Worm (Caenorhabditis elegans): ENCODE results near the gene D2096.11.

D2096.11 gene

DNA sequence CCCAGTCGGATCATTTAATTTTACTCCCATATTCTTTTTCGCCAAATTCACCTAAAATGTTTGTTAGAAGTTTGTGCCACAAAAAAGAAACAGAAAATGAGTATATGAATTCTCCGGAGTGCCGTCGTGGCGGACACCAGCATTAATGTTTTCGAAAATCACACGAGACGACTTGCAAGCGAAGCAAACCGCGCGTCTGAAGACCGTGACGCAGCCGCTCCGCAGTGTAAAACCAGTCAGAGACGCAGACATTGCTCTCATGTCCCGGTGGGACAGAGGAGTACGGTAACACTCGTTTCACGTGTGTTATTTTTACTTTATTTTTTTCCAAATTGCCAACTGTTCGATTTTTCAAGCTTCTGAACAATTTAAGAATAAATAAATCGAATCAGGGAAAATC is 38.7 kb upstream of the D2096.11 start, which contains the start of the genes T26A8.4 and pdtf-1 (continued):
- TF ChIP-seq dpl-1 (GFP tag; optimal IDR thresholded peaks at IDR 0.05) (peak; percentile 83), hmg-1.1 (GFP tag; IDR thresholded peaks at IDR 0.05) (peak; percentile 89), nhr-28 (tag; optimal IDR thresholded peaks at IDR 0.05) (peak; percentile 86), nhr-25 (tag; optimal IDR thresholded peaks at IDR 0.05; ENCODE audit: borderline replicate concordance, insufficient read depth) (peak; percentile 91), ces-1 (GFP tag; optimal IDR thresholded peaks at IDR 0.05) (no peak), lin-29 (GFP tag; IDR thresholded peaks at IDR 0.05) (peak; percentile 70), ceh-44 (GFP tag; IDR thresholded peaks at IDR 0.05) (peak; percentile 63; the same call in 1 of the 2 replicates), madf-9 (GFP tag; conservative IDR thresholded peaks at IDR 0.05) (peak; percentile 78)

DNA sequence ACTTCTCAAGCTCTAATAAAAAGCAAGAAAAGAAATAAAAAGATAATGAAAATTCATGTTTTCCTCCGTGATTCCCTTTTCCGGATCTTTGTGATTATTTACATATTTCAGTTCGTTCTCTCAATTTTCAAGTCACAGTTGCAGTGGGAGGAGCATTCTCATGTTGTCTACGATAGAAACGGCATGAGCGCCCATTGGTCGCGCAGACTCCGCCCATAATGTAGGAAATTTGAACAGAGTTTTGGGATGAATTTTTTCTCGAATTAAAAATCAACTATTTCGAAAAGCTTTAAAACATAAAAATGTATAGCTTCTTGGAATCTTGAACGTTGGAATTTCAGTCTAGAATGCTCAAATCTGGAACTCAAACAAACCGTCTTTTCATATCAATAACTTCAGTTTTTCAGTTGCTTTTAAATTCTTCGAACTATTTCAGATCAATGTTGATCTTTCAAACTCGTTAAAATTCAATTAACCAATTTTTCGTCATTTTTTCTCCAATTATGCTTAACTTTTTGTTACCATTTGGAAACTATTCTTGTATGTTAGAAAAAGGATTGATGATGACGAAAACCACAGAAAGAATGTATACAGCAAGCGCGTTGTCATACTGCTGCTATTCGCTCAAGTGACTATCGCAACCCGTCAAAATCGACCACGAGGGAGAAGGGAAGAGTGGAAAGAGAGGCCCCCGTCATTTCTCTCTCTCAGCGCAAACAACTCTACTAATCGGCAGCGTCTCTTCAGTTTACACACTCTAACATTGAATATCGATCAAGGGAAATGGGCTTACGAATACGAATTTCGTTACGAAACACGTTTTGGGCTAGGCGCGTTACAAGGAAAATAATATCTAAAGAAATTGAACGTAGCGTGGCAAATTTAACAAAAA is 37.8 kb upstream of the D2096.11 start:
- TF ChIP-seq ztf-7 (tag; optimal IDR thresholded peaks at IDR 0.05) (no peak), aha-1 (tag) (peak; percentile 98), nhr-76 (tag; optimal IDR thresholded peaks at IDR 0.05) (no peak), ama-1 (optimal IDR thresholded peaks at IDR 0.05) (peak; percentile 96), skn-1 (tag; optimal IDR thresholded peaks at IDR 0.05) (no peak), lin-15B (tag; optimal IDR thresholded peaks at IDR 0.05) (peak; percentile 2), zag-1 (tag; optimal IDR thresholded peaks at IDR 0.05) (no peak), nhr-41 (GFP tag; IDR thresholded peaks at IDR 0.05) (0 out of 2 replicates have a peak, but pooled peaks have one; percentile 11), hlh-30 (tag; optimal IDR thresholded peaks at IDR 0.05; ENCODE audit: insufficient read depth) (peak; percentile 97), D1046.2 (GFP tag; IDR thresholded peaks at IDR 0.05) (peak; percentile 71; the same call in 1 of the 2 replicates), hif-1 (tag; optimal IDR thresholded peaks at IDR 0.05) (peak in 1 of 2 experiments; percentile 29), daf-8 (GFP tag; IDR thresholded peaks at IDR 0.05) (no peak), unc-62 (GFP tag; optimal IDR thresholded peaks at IDR 0.05 in 1 of 2) (peak in 1 of 2 experiments; percentile 93), unc-62 (tag; optimal IDR thresholded peaks at IDR 0.05) (peak; percentile 15), nhr-111 (GFP tag; optimal IDR thresholded peaks at IDR 0.05) (peak; percentile 27), lin-1 (GFP tag; IDR thresholded peaks at IDR 0.05) (peak; percentile 70), zip-11 (GFP tag; IDR thresholded peaks at IDR 0.05) (0 out of 2 replicates have a peak, but pooled peaks have one; percentile 15), lir-3 (tag; optimal IDR thresholded peaks at IDR 0.05) (no peak), ces-1 (GFP tag; optimal IDR thresholded peaks at IDR 0.05) (no peak), hmg-1.1 (GFP tag; IDR thresholded peaks at IDR 0.05) (peak; percentile 78), dmd-6 (GFP tag; IDR thresholded peaks at IDR 0.05) (peak; percentile 68), lsy-2 (tag; optimal IDR thresholded peaks at IDR 0.05) (peak; percentile 62 to 89), ceh-44 (GFP tag; IDR thresholded peaks at IDR 0.05) (no peak), lin-38 (GFP tag; IDR thresholded peaks at IDR 0.05) (peak; percentile 53), nhr-237 (tag; optimal IDR thresholded peaks at IDR 0.05) (no peak), zfp-2 (tag; optimal IDR thresholded peaks at IDR 0.05) (no peak), daf-16 (GFP tag; optimal IDR thresholded peaks at IDR 0.05) (peak in 1 of 2 experiments; percentile 53), daf-16 (tag; optimal IDR thresholded peaks at IDR 0.05) (peak; percentile 73), rbr-2 (tag; optimal IDR thresholded peaks at IDR 0.05) (peak; percentile 24), saeg-2 (GFP tag; IDR thresholded peaks at IDR 0.05) (peak; percentile 78; the same call in 1 of the 2 replicates), madf-5 (GFP tag; IDR thresholded peaks at IDR 0.05) (0 out of 4 replicates have a peak, but pooled peaks of 1 of the 2 experiments have one; percentile 18), nhr-6 (tag; optimal IDR thresholded peaks at IDR 0.05) (peak; percentile 38), F44E2.7 (GFP tag; IDR thresholded peaks at IDR 0.05) (no peak), dpl-1 (GFP tag; optimal IDR thresholded peaks at IDR 0.05) (peak; percentile 32), nhr-77 (tag; optimal IDR thresholded peaks at IDR 0.05) (no peak), arid-1 (GFP tag; conservative IDR thresholded peaks at IDR 0.05) (peak; percentile 82), jun-1 (tag; optimal IDR thresholded peaks at IDR 0.05) (no peak), hlh-11 (tag; optimal IDR thresholded peaks at IDR 0.05) (peak; percentile 79), nhr-42 (GFP tag; IDR thresholded peaks at IDR 0.05) (peak; percentile 92), mes-2 (tag; optimal IDR thresholded peaks at IDR 0.05; ENCODE audit: poor library complexity, severe bottlenecking) (peak; percentile 83), mdt-29 (GFP tag; IDR thresholded peaks at IDR 0.05) (peak; percentile 9), mdl-1 (tag; optimal IDR thresholded peaks at IDR 0.05) (peak; percentile 61 to 91), tag-97 (GFP tag; IDR thresholded peaks at IDR 0.05) (no peak)
